Worm (Caenorhabditis elegans): ENCODE data around the gene acdh-13.

DNA sequence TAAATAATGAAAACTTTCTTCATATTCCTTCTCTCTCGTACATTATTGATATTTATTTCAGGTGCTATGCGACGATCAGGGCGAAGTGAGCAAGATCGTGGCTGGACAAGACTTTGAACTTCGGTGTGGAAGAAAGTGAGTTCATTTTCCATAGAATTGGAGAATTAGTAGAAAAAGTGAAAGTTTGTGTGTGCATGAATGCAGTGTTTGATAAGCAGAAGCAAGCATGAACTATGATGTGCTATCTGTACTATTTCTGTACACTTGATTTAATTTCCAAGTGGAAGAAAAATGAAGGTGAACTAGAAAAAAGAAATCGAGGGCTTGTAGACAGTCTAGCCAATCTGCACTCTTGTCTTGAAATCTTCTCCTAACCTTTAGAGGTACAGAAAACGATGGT lies 33.4 kb upstream of the acdh-13 start:
- no peak for TF ChIP-seq ets-5 (GFP tag; IDR thresholded peaks at IDR 0.05)
- no peak for TF ChIP-seq lsy-2 (tag; optimal IDR thresholded peaks at IDR 0.05)
- no peak for TF ChIP-seq unc-62 (GFP tag; optimal IDR thresholded peaks at IDR 0.05)
- TF ChIP-seq C04F5.9 (tag; optimal IDR thresholded peaks at IDR 0.05) = no peak
- no peak for TF ChIP-seq pag-3 (tag; optimal IDR thresholded peaks at IDR 0.05; ENCODE audit: borderline replicate concordance, insufficient read depth)
- no peak for TF ChIP-seq nhr-77 (tag; optimal IDR thresholded peaks at IDR 0.05)

Measured in whole organism, L1 larva.